Worm (Caenorhabditis elegans) whole organism, midembryonic: Measurements from ENCODE around the gene F41F3.9.

Experiments
- T22C8.4 ChIP-seq: fragments of 200-800 bp; sonication (Bioruptor generic); IDR thresholded peaks from 2 replicates; pipeline ENCODE4 v1.3.6; 2022; ENCODE audit warnings: missing genetic modification characterization, missing compliant biosample characterization
- cog-1 ChIP-seq: sonication (generic microtip); optimal IDR thresholded peaks from 2 replicates; lab custom pipeline; 2016; ENCODE audit warnings: missing genetic modification characterization, missing compliant biosample characterization
- flt-1 ChIP-seq: fragments of 200-800 bp; sonication (Bioruptor generic); IDR thresholded peaks from 2 replicates; pipeline ENCODE4 v1.3.6; 2022; ENCODE audit warnings: missing genetic modification characterization, missing compliant biosample characterization
- klf-2 ChIP-seq: fragments of 200-800 bp; sonication (Bioruptor generic); conservative IDR thresholded peaks from 2 replicates; pipeline ENCODE4 v1.3.6; 2022; ENCODE audit warnings: missing genetic modification reagents, missing genetic modification characterization, missing compliant biosample characterization
- med-1 ChIP-seq: sonication (generic microtip); optimal IDR thresholded peaks from 2 replicates; lab custom pipeline; 2017; ENCODE audit warnings: missing genetic modification characterization, mild to moderate bottlenecking, missing compliant biosample characterization, antibody characterized with exemption, missing genetic modification reagents; ENCODE audit not compliant: insufficient read depth
- tab-1 ChIP-seq: fragments of 200-800 bp; sonication (Bioruptor generic); IDR thresholded peaks from 2 replicates; pipeline ENCODE4 v1.3.6; 2022; ENCODE audit warnings: missing genetic modification characterization, missing compliant biosample characterization
- ztf-29 ChIP-seq: fragments of 200-800 bp; sonication (Bioruptor generic); IDR thresholded peaks from 2 replicates; pipeline ENCODE4 v1.3.6; 2022; ENCODE audit warnings: missing genetic modification reagents, missing genetic modification characterization, missing compliant biosample characterization

DNA sequence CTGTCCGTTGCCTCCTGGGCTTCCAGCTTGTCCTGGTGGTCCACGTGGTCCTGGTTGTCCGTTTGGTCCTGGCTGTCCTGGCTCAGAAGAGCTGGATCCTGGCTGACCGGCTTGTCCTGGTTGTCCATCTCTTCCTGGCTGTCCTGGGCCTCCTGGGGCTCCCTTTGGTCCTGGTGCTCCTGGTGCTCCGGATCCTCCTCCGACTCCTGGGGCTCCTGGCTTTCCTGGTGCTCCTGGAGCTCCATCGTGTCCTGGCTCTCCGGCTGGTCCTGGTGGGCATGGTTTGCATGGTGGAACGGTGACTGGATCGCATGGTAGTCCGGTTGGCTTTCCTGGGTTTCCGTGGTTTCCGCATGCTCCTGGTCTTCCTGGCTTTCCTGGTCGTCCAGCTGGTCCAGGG, 2.2 kb upstream of the F41F3.9 start:
- TF ChIP-seq med-1 (GFP tag; lab: Kevin White, UChicago) (no peak), flt-1 (GFP tag; lab: Robert Waterston, UW) (no peak), cog-1 (tag; lab: Kevin White, UChicago) (no peak), T22C8.4 (GFP tag; lab: Robert Waterston, UW) (no peak), tab-1 (GFP tag; lab: Robert Waterston, UW) (no peak), klf-2 (GFP tag; lab: Robert Waterston, UW) (no peak), ztf-29 (GFP tag; lab: Robert Waterston, UW) (no peak)
